Worm (Caenorhabditis elegans) whole organism, young adult: ENCODE measurements around the gene glb-9.

Experiments used
- B0035.1 ChIP-seq: sonication (generic microtip); optimal IDR thresholded peaks from 2 replicates; lab custom pipeline; 2016; ENCODE audit warnings: missing genetic modification characterization, mild to moderate bottlenecking, missing compliant biosample characterization, missing genotype, missing genetic modification reagents
- F22D6.2 ChIP-seq: sonication (generic microtip); optimal IDR thresholded peaks from 2 replicates; lab custom pipeline; 2016; ENCODE audit warnings: mild to moderate bottlenecking, missing genetic modification characterization, missing compliant biosample characterization
- ceh-58 ChIP-seq: fragments of 200-800 bp; sonication (Bioruptor generic); IDR thresholded peaks from 2 replicates; pipeline ENCODE4 v1.3.6; 2022; ENCODE audit warnings: missing genetic modification characterization, missing compliant biosample characterization
- ceh-79 ChIP-seq: sonication (generic microtip); optimal IDR thresholded peaks from 2 replicates; lab custom pipeline; 2017; ENCODE audit warnings: mild to moderate bottlenecking, missing genetic modification characterization, missing compliant biosample characterization
- ceh-91 ChIP-seq: fragments of 200-800 bp; sonication (Bioruptor generic); IDR thresholded peaks from 2 replicates; pipeline ENCODE4 v1.3.6; 2022; ENCODE audit warnings: missing genetic modification reagents, missing genetic modification characterization, missing compliant biosample characterization
- dpl-1 ChIP-seq: fragments of 150-350 bp; optimal IDR thresholded peaks from 2 replicates; lab custom pipeline; 2014; ENCODE audit warnings: missing biosample characterization, missing genetic modification reagents, missing genetic modification characterization
- egrh-3 ChIP-seq: fragments of 200-800 bp; sonication (Bioruptor generic); IDR thresholded peaks from 2 replicates; pipeline ENCODE4 v1.3.6; 2022; ENCODE audit warnings: missing genetic modification reagents, missing genetic modification characterization, missing compliant biosample characterization
- fkh-3 ChIP-seq: sonication (generic microtip); optimal IDR thresholded peaks from 2 replicates; lab custom pipeline; 2016; ENCODE audit warnings: mild to moderate bottlenecking, missing genetic modification characterization, missing compliant biosample characterization
- hrde-1 ChIP-seq: sonication (generic microtip); optimal IDR thresholded peaks from 2 replicates; lab custom pipeline; 2016; ENCODE audit warnings: missing genetic modification characterization, mild to moderate bottlenecking, missing compliant biosample characterization, moderate library complexity, missing genotype, missing genetic modification reagents, borderline replicate concordance
- lin-54 ChIP-seq: fragments of 200-800 bp; sonication (Bioruptor generic); optimal IDR thresholded peaks from 2 replicates; lab custom pipeline; 2018; ENCODE audit warnings: mild to moderate bottlenecking, missing genetic modification characterization, missing compliant biosample characterization
- pha-4 ChIP-seq: fragments of 150-350 bp; sonication (generic microtip); optimal IDR thresholded peaks from 2 replicates; lab custom pipeline; 2014; ENCODE audit warnings: missing biosample characterization, missing genetic modification reagents, missing genetic modification characterization
- sea-2 ChIP-seq: fragments of 200-800 bp; sonication (Bioruptor generic); IDR thresholded peaks from 2 replicates; pipeline ENCODE4 v1.3.6; 2022; ENCODE audit warnings: missing genetic modification characterization, missing compliant biosample characterization
- snpc-1.3 ChIP-seq: sonication (generic microtip); optimal IDR thresholded peaks from 2 replicates; lab custom pipeline; 2017; ENCODE audit warnings: missing genetic modification characterization, mild to moderate bottlenecking, missing compliant biosample characterization, antibody characterized with exemption, moderate library complexity, missing genotype, missing genetic modification reagents; ENCODE audit not compliant: insufficient read depth

- no peak for TF ChIP-seq egrh-3
- no peak for TF ChIP-seq ceh-91 (GFP tag; lab: Robert Waterston, UW)
- no peak for TF ChIP-seq lin-54
- no peak for TF ChIP-seq fkh-3 (tag; lab: Kevin White, UChicago)
- TF ChIP-seq hrde-1 = no peak
- no peak for TF ChIP-seq dpl-1 (GFP tag; lab: Kevin White, UChicago)
- no peak for TF ChIP-seq snpc-1.3 (tag; lab: Kevin White, UChicago)
- no peak for TF ChIP-seq ceh-58 (GFP tag; lab: Robert Waterston, UW)
- no peak for TF ChIP-seq B0035.1 (tag; lab: Kevin White, UChicago)
- TF ChIP-seq pha-4 (tag; lab: Kevin White, UChicago) = no peak
- no peak for TF ChIP-seq ceh-79 (tag; lab: Kevin White, UChicago)
- TF ChIP-seq sea-2 (GFP tag; lab: Robert Waterston, UW) = no peak
- no peak for TF ChIP-seq F22D6.2 (tag; lab: Kevin White, UChicago)
These were observed 26.2 kb upstream of the glb-9 start for ce11 chrII:7545364-7545763.
